Fruit fly (Drosophila melanogaster) whole organism, adult: Measurements from ENCODE around the gene CG4872.

ENCODE experiments used
- CG11617 ChIP-seq: fragments of 200-800 bp; sonication (Bioruptor generic); optimal IDR thresholded peaks from 2 replicates; lab custom pipeline; 2017; ENCODE audit warnings: mild to moderate bottlenecking, missing biosample characterization, missing genetic modification reagents, missing genetic modification characterization
- CG33017 ChIP-seq: fragments of 200-800 bp; sonication (Bioruptor generic); optimal IDR thresholded peaks from 2 replicates; lab custom pipeline; 2018; ENCODE audit warnings: missing biosample characterization, mild to moderate bottlenecking, missing genetic modification characterization, moderate library complexity
- CG7101 ChIP-seq: fragments of 200-800 bp; sonication (Bioruptor generic); optimal IDR thresholded peaks from 2 replicates; lab custom pipeline; 2018; ENCODE audit warnings: missing biosample characterization, mild to moderate bottlenecking, missing genetic modification characterization, moderate library complexity
- cic ChIP-seq: fragments of 200-800 bp; sonication (Bioruptor generic); optimal IDR thresholded peaks from 2 replicates; lab custom pipeline; 2017; ENCODE audit warnings: missing biosample characterization, mild to moderate bottlenecking, missing genetic modification characterization, moderate library complexity
- cnc ChIP-seq, 2 experiments: fragments of >200 bp; optimal IDR thresholded peaks; 2 replicates each; lab custom pipeline; 2017
- kay ChIP-seq: fragments of 200-800 bp; sonication (Bioruptor generic); peaks from one replicate; lab custom pipeline; 2016; ENCODE audit warnings: missing biosample characterization, missing genetic modification characterization, borderline replicate concordance

- no peak for TF ChIP-seq cnc (optimal IDR thresholded peaks at IDR 0.05; lab: Kevin White, UChicago)
- TF ChIP-seq CG33017 (tag; lab: Kevin White, UChicago) = no peak
- TF ChIP-seq CG7101 = no peak
- no peak for TF ChIP-seq kay
- no peak for TF ChIP-seq cic (GFP tag; lab: Kevin White, UChicago)
- no peak for TF ChIP-seq CG11617 (GFP tag; lab: Kevin White, UChicago)
These were observed 43.5 kb upstream of the CG4872 start for dm6 chrX:16837588-16838178.
